Fruit fly (Drosophila melanogaster): ENCODE measurements around the gene Vps16A.

Vps16A gene

dm6 chr3R:9237268-9238091, 29.3 kb upstream of the Vps16A start, which contains the start of gene pum (continued):
- no peak for TF ChIP-seq chinmo (GFP tag; IDR thresholded peaks at IDR 0.05; ENCODE audit: partially characterized antibody)
- no peak for TF ChIP-seq CG17612 (GFP tag; IDR thresholded peaks at IDR 0.05)
- TF ChIP-seq CG14050 (GFP tag; IDR thresholded peaks at IDR 0.05) = no peak
- TF ChIP-seq CG17186 (GFP tag; optimal IDR thresholded peaks at IDR 0.05) = peak; percentile 75
- no peak for TF ChIP-seq CG12071 (GFP tag; optimal IDR thresholded peaks at IDR 0.05)
- TF ChIP-seq H2.0 (GFP tag; IDR thresholded peaks at IDR 0.05) = peak; percentile 64
- TF ChIP-seq bab2 (GFP tag; optimal IDR thresholded peaks at IDR 0.05) = no peak
- peak; percentile 5 for TF ChIP-seq gcm (GFP tag; optimal IDR thresholded peaks at IDR 0.05)
- peak; percentile 99 for TF ChIP-seq grau (tag; optimal IDR thresholded peaks at IDR 0.05)
- peak; percentile 36 for TF ChIP-seq Deaf1 (tag; optimal IDR thresholded peaks at IDR 0.05)
- TF ChIP-seq CG34422 (GFP tag; IDR thresholded peaks at IDR 0.05) = peak; percentile 77; the same call in 1 of the 3 replicates
- no peak for TF ChIP-seq C15 (GFP tag; IDR thresholded peaks at IDR 0.05)
- TF ChIP-seq CG6272 (GFP tag; IDR thresholded peaks at IDR 0.05) = no peak
- no peak for TF ChIP-seq fd102C (GFP tag; optimal IDR thresholded peaks at IDR 0.05)
- TF ChIP-seq zfh1 (GFP tag; IDR thresholded peaks at IDR 0.05) = no peak
- TF ChIP-seq Hmx (GFP tag; optimal IDR thresholded peaks at IDR 0.05) = no peak
- TF ChIP-seq fd3F (GFP tag; optimal IDR thresholded peaks at IDR 0.05) = no peak
- peak; percentile 66 for TF ChIP-seq E2f2 (GFP tag; IDR thresholded peaks at IDR 0.05)
- peak; percentile 67 for TF ChIP-seq CG7839 (tag; optimal IDR thresholded peaks at IDR 0.05)
- no peak for TF ChIP-seq CG18764 (GFP tag; optimal IDR thresholded peaks at IDR 0.05)
- peak; percentile 38 for TF ChIP-seq CG12155 (GFP tag; optimal IDR thresholded peaks at IDR 0.05)
- TF ChIP-seq Adf1 (GFP tag; IDR thresholded peaks at IDR 0.05) = no peak
- no peak for TF ChIP-seq psq (GFP tag; optimal IDR thresholded peaks at IDR 0.05)
- no peak for TF ChIP-seq insv (GFP tag; optimal IDR thresholded peaks at IDR 0.05)
- no peak for TF ChIP-seq aop (GFP tag; IDR thresholded peaks at IDR 0.05)
- peak; percentile 53; the same call in 1 of the 3 replicates for TF ChIP-seq Opbp (GFP tag; IDR thresholded peaks at IDR 0.05; ENCODE audit: partially characterized antibody)
- peak; percentile 65 for TF ChIP-seq Lhr (GFP tag; optimal IDR thresholded peaks at IDR 0.05)
- no peak for TF ChIP-seq CG6254 (GFP tag; optimal IDR thresholded peaks at IDR 0.05)
- no peak for TF ChIP-seq tx (GFP tag; optimal IDR thresholded peaks at IDR 0.05)
- no peak for TF ChIP-seq CG12236 (GFP tag; optimal IDR thresholded peaks at IDR 0.05)
- TF ChIP-seq CG1529 (GFP tag; optimal IDR thresholded peaks at IDR 0.05) = no peak
- no peak for TF ChIP-seq Hand (GFP tag; optimal IDR thresholded peaks at IDR 0.05)
- TF ChIP-seq stc (GFP tag; IDR thresholded peaks at IDR 0.05) = no peak
- no peak for TF ChIP-seq pum (GFP tag; optimal IDR thresholded peaks at IDR 0.05)
- TF ChIP-seq CG30403 (GFP tag; optimal IDR thresholded peaks at IDR 0.05) = peak; percentile 52
- TF ChIP-seq kah (GFP tag; optimal IDR thresholded peaks at IDR 0.05) = no peak
- no peak for TF ChIP-seq CG8089 (GFP tag; optimal IDR thresholded peaks at IDR 0.05)
- TF ChIP-seq CG7963 (GFP tag; IDR thresholded peaks at IDR 0.05; ENCODE audit: partially characterized antibody) = no peak
- no peak for TF ChIP-seq sim (GFP tag; IDR thresholded peaks at IDR 0.05)
- TF ChIP-seq CG6683 (GFP tag; optimal IDR thresholded peaks at IDR 0.05) = peak; percentile 28
- TF ChIP-seq Lpt (GFP tag; optimal IDR thresholded peaks at IDR 0.05) = no peak
- no peak for TF ChIP-seq CG33213 (GFP tag; optimal IDR thresholded peaks at IDR 0.05)
- peak; percentile 67 for TF ChIP-seq CG30020 (tag; optimal IDR thresholded peaks at IDR 0.05)
- peak; percentile 69 for TF ChIP-seq CG14710 (tag; optimal IDR thresholded peaks at IDR 0.05)
- TF ChIP-seq eve (GFP tag; optimal IDR thresholded peaks at IDR 0.05) = no peak
- no peak for TF ChIP-seq Atf-2 (GFP tag; optimal IDR thresholded peaks at IDR 0.05)
- no peak for TF ChIP-seq gt (GFP tag; IDR thresholded peaks at IDR 0.05)
- no peak for TF ChIP-seq klu (GFP tag; IDR thresholded peaks at IDR 0.05)
- no peak for TF ChIP-seq CG3838 (GFP tag; optimal IDR thresholded peaks at IDR 0.05)
- TF ChIP-seq Gsc (GFP tag; IDR thresholded peaks at IDR 0.05) = no peak
- TF ChIP-seq so (GFP tag; IDR thresholded peaks at IDR 0.05) = no peak
